Worm (Caenorhabditis elegans): Measurements from ENCODE around the gene hmgs-1.
A peak's percentile ranks its signal among the peaks of the same experiment; 100 is the strongest.

hmgs-1 gene

DNA sequence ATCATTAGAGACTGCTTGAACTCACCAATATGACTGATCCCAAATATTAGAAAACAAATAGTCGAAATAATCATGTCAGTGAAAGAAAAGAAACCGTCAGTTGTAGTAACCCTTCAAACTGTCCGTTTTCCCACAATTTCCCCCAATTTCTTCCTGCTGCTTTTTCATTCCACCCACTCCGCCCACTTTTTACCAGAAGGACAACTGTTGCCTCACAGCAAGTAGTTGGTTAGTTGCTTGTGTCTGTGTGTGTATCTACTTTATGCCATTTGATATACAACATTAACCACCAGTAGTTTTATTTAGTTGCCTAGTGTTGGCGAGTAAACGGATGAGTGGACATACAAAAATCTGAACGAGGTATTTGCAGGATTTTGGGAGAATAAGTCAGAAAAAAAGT is 32.1 kb upstream of the hmgs-1 start, which contains the start of gene K09H11.9:
K09H11.9 (minus strand) TSS at position 101 of the 400 bp plus-strand sequence.
- TF ChIP-seq efl-1 (optimal IDR thresholded peaks at IDR 0.05) = no peak
- peak in 1 of 2 experiments; percentile 20 for TF ChIP-seq efl-1 (GFP tag; optimal IDR thresholded peaks at IDR 0.05 in 1 of 2)
- no peak for TF ChIP-seq lin-35 (GFP tag; optimal IDR thresholded peaks at IDR 0.05)
- TF ChIP-seq efl-3 (GFP tag; optimal IDR thresholded peaks at IDR 0.05) = no peak
- TF ChIP-seq swsn-7 (tag; optimal IDR thresholded peaks at IDR 0.05) = no peak

DNA sequence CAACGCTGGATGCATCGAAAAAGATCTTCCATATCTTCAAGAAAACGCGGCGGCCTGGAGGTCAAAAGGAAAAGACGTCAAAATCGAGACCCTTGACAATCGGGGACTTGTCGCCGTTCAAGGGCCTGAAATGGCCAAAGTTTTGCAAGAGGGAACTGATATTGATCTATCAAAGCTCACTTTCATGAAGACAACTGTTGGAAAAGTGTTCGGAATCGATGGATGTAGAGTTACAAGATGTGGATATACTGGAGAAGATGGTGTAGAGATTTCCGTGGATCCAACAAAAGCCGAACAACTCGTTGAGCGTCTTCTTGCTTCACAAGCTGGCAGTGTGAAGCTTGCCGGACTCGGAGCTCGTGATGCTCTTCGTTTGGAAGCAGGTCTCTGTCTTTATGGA is 29.1 kb upstream of the hmgs-1 start:
- TF ChIP-seq rnt-1 (tag; optimal IDR thresholded peaks at IDR 0.05) = no peak
- no peak for TF ChIP-seq fkh-4 (tag; optimal IDR thresholded peaks at IDR 0.05; ENCODE audit: borderline replicate concordance)
- TF ChIP-seq nhr-77 (tag; optimal IDR thresholded peaks at IDR 0.05) = no peak
- no peak for TF ChIP-seq snpc-4 (tag; optimal IDR thresholded peaks at IDR 0.05)
- TF ChIP-seq mdl-1 (tag; optimal IDR thresholded peaks at IDR 0.05) = no peak
- TF ChIP-seq egl-13 (tag; optimal IDR thresholded peaks at IDR 0.05) = no peak
- TF ChIP-seq nhr-12 (tag; optimal IDR thresholded peaks at IDR 0.05) = no peak
- TF ChIP-seq Y116A8C.19 (tag; optimal IDR thresholded peaks at IDR 0.05; ENCODE audit: borderline replicate concordance) = no peak

DNA sequence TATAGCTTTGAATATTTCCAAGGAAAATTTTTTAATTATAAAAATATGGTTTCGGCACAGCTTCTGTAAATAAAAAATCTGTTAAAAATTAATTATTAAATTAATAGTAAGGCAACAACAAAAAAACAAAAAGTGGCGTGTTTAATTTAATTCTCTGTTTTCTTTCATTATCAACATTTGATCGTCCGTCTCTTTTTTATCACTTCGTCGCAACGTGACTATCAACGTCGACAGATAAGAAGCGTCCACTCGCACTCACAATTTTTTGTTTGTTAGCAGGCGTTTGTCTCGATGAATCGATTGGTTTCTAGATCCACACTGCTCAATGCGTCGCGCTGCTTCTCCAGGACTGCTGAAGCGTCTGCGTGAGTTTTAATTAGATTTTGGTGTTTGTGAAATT is 28.3 kb upstream of the hmgs-1 start, which contains the start of gene gcst-1:
gcst-1 (plus strand) TSS at position 277 of the 400 bp plus-strand sequence.
- TF ChIP-seq elt-2 (tag; optimal IDR thresholded peaks at IDR 0.05) (peak; percentile 69), aly-2 (tag; optimal IDR thresholded peaks at IDR 0.05) (no peak), lin-35 (GFP tag; optimal IDR thresholded peaks at IDR 0.05) (peak in 1 of 2 experiments; percentile 23), nhr-71 (tag; optimal IDR thresholded peaks at IDR 0.05) (peak; percentile 10), elt-3 (tag; optimal IDR thresholded peaks at IDR 0.05) (peak in 1 of 6 experiments; percentile 38), mdl-1 (tag; optimal IDR thresholded peaks at IDR 0.05) (peak in 1 of 2 experiments; percentile 40)

DNA sequence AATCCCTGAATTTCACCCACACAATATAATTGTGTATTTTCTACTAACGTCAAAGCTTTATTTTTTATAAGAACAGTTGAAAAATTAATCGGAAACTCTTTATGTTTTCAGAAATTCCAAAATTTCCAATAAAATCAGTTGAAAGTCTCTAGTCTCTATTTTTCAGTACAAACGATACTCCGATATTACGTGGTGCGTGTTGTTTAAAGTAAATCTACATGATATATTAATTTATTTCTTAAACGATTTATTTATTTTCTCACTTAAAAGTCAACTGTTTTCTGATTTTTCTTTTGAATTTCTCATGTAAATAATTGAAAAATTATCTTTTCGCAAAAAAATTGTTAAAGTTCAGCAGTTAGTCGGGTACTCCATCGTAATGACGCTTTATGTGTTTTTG is 27.8 kb upstream of the hmgs-1 start:
- peak; percentile 18 to 29 for TF ChIP-seq lsy-2 (tag; optimal IDR thresholded peaks at IDR 0.05)
- TF ChIP-seq efl-1 (optimal IDR thresholded peaks at IDR 0.05) = peak in 1 of 2 experiments; percentile 9
- peak; percentile 18 to 72 for TF ChIP-seq efl-1 (GFP tag; optimal IDR thresholded peaks at IDR 0.05 in 1 of 2)
- TF ChIP-seq skn-1 (tag; optimal IDR thresholded peaks at IDR 0.05) = no peak

DNA sequence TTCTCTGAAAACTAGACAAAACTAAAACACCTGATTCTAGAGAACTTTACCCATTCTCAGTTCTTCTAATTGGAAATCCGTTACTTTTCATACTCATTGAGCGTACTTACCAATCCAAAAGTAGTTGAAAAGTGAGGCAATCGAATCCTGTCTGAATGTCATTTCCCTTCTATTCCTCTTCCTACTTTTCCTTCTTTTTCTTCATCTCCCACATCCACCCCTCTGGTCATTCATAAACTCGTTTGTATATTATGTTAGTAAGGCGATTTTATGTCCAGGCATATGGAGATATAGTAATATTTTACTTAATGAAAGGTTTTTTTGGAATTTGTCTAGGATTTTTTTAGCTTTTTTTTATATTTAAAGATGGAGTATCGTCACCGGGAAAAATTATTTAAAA is 23.9 kb upstream of the hmgs-1 start:
- TF ChIP-seq efl-1 (optimal IDR thresholded peaks at IDR 0.05) (no peak), efl-1 (GFP tag; optimal IDR thresholded peaks at IDR 0.05 in 1 of 2) (peak in 1 of 2 experiments; percentile 81), grh-1 (GFP tag; IDR thresholded peaks at IDR 0.05) (no peak), nhr-20 (tag; optimal IDR thresholded peaks at IDR 0.05) (no peak), C04F5.9 (tag; optimal IDR thresholded peaks at IDR 0.05) (no peak), irx-1 (tag; optimal IDR thresholded peaks at IDR 0.05) (no peak), hlh-17 (GFP tag; optimal IDR thresholded peaks at IDR 0.05; ENCODE audit: borderline replicate concordance) (no peak), xbp-1 (tag; optimal IDR thresholded peaks at IDR 0.05) (no peak), unc-130 (tag; optimal IDR thresholded peaks at IDR 0.05) (no peak), sox-4 (tag; optimal IDR thresholded peaks at IDR 0.05) (no peak), C16A3.4 (tag; optimal IDR thresholded peaks at IDR 0.05) (no peak), rnt-1 (tag; optimal IDR thresholded peaks at IDR 0.05) (no peak), ama-1 (optimal IDR thresholded peaks at IDR 0.05) (no peak), skn-1 (tag; optimal IDR thresholded peaks at IDR 0.05) (no peak), fos-1 (tag; optimal IDR thresholded peaks at IDR 0.05) (no peak), hlh-4 (tag; optimal IDR thresholded peaks at IDR 0.05) (peak; percentile 77), swsn-7 (tag; optimal IDR thresholded peaks at IDR 0.05) (no peak), egl-27 (tag; optimal IDR thresholded peaks at IDR 0.05) (no peak), fkh-8 (tag; optimal IDR thresholded peaks at IDR 0.05) (peak; percentile 31), ets-5 (GFP tag; IDR thresholded peaks at IDR 0.05) (no peak), fkh-10 (GFP tag; optimal IDR thresholded peaks at IDR 0.05) (no peak), tbx-2 (tag; optimal IDR thresholded peaks at IDR 0.05) (no peak), nhr-71 (tag; optimal IDR thresholded peaks at IDR 0.05) (peak; percentile 32), zag-1 (tag; optimal IDR thresholded peaks at IDR 0.05) (no peak), nhr-12 (tag; optimal IDR thresholded peaks at IDR 0.05) (no peak), sptf-1 (tag; optimal IDR thresholded peaks at IDR 0.05) (no peak), snu-23 (GFP tag; optimal IDR thresholded peaks at IDR 0.05) (no peak), lin-14 (GFP tag; optimal IDR thresholded peaks at IDR 0.05) (no peak)

All from whole organism, L1 larva.